Worm (Caenorhabditis elegans): ENCODE data around the gene unc-25.

The unc-25 gene

DNA sequence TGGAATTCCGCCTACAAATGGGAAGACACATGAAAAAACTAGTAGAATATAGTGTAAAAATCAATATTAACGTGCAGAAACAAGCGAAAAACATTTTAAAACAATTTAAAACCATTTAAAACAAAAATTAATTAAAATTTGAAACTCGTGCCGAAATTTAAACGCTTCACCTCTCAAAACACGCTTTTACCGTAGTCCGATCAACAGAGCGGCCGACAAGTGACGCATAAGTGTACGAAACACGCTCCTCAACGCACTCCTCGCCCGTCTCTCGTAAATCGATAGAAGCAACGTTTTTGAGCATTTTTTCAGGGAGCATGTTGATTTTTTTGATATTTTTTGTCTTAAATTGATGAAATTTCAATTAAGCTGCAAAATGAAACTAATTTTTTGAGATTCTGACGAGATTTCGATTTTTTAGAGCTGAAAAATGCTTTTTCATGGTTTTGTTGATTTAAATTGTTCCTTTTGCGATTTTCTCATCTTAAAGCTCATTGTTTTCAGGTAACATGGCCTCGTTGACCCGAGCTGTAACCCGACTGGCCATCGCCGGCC lies 37.4 kb upstream of the unc-25 start, which contains the start of gene cox-5A (continued):
- TF ChIP-seq xbp-1 (tag; optimal IDR thresholded peaks at IDR 0.05) (peak; percentile 99), fkh-10 (GFP tag; optimal IDR thresholded peaks at IDR 0.05) (peak; percentile 98), nhr-11 (tag; optimal IDR thresholded peaks at IDR 0.05) (peak; percentile 94), pax-3 (tag; optimal IDR thresholded peaks at IDR 0.05) (peak; percentile 99), pqm-1 (tag; optimal IDR thresholded peaks at IDR 0.05) (peak; percentile 58), lin-15B (tag; optimal IDR thresholded peaks at IDR 0.05) (peak; percentile 95), hpl-2 (GFP tag; optimal IDR thresholded peaks at IDR 0.05) (peak; percentile 93), C34B4.2 (tag; optimal IDR thresholded peaks at IDR 0.05) (peak; percentile 95), ceh-82 (tag; optimal IDR thresholded peaks at IDR 0.05) (peak; percentile 99), irx-1 (tag; optimal IDR thresholded peaks at IDR 0.05) (peak; percentile 99), lin-14 (GFP tag; optimal IDR thresholded peaks at IDR 0.05) (peak; percentile 100), mep-1 (tag; optimal IDR thresholded peaks at IDR 0.05) (peak; percentile 100), blmp-1 (tag; optimal IDR thresholded peaks at IDR 0.05) (peak; percentile 86), unc-62 (GFP tag; optimal IDR thresholded peaks at IDR 0.05) (peak; percentile 89), ceh-8 (GFP tag; optimal IDR thresholded peaks at IDR 0.05) (peak; percentile 99), nhr-20 (tag; optimal IDR thresholded peaks at IDR 0.05) (peak; percentile 100), nhr-12 (tag; optimal IDR thresholded peaks at IDR 0.05) (peak; percentile 61), nhr-84 (tag; optimal IDR thresholded peaks at IDR 0.05) (peak; percentile 77), elt-2 (tag; optimal IDR thresholded peaks at IDR 0.05) (peak; percentile 96), fos-1 (tag; optimal IDR thresholded peaks at IDR 0.05) (peak; percentile 99), egl-13 (tag; optimal IDR thresholded peaks at IDR 0.05) (peak; percentile 99), unc-130 (tag; optimal IDR thresholded peaks at IDR 0.05) (peak; percentile 99), ets-5 (GFP tag; IDR thresholded peaks at IDR 0.05) (0 out of 2 replicates have a peak, but pooled peaks have one; percentile 55), nhr-71 (tag; optimal IDR thresholded peaks at IDR 0.05) (peak; percentile 100), lir-3 (tag; optimal IDR thresholded peaks at IDR 0.05; ENCODE audit: poor library complexity) (peak; percentile 94), mef-2 (tag; optimal IDR thresholded peaks at IDR 0.05) (peak; percentile 95), lin-13 (GFP tag; optimal IDR thresholded peaks at IDR 0.05) (peak; percentile 99), snpc-4 (tag; optimal IDR thresholded peaks at IDR 0.05) (peak; percentile 94), ztf-4 (tag; optimal IDR thresholded peaks at IDR 0.05) (peak; percentile 99), ceh-63 (GFP tag; optimal IDR thresholded peaks at IDR 0.05) (peak; percentile 83), skn-1 (tag; optimal IDR thresholded peaks at IDR 0.05) (peak; percentile 93), ces-1 (GFP tag; optimal IDR thresholded peaks at IDR 0.05) (no peak), sup-37 (GFP tag; optimal IDR thresholded peaks at IDR 0.05) (peak; percentile 99), sox-4 (tag; optimal IDR thresholded peaks at IDR 0.05) (peak; percentile 98), ztf-11 (tag; optimal IDR thresholded peaks at IDR 0.05) (peak in 1 of 2 experiments; percentile 98), unc-30 (tag; optimal IDR thresholded peaks at IDR 0.05) (peak; percentile 76), nhr-85 (tag) (peak; percentile 99), nhr-77 (tag; optimal IDR thresholded peaks at IDR 0.05) (peak; percentile 98), pag-3 (tag; optimal IDR thresholded peaks at IDR 0.05; ENCODE audit: borderline replicate concordance, insufficient read depth) (peak; percentile 79), grh-1 (GFP tag; IDR thresholded peaks at IDR 0.05) (peak; percentile 98), zag-1 (tag; optimal IDR thresholded peaks at IDR 0.05) (peak; percentile 94), zip-4 (GFP tag; optimal IDR thresholded peaks at IDR 0.05) (peak; percentile 97), rnt-1 (tag; optimal IDR thresholded peaks at IDR 0.05) (peak; percentile 99), dsc-1 (tag; optimal IDR thresholded peaks at IDR 0.05) (peak; percentile 100), lin-39 (tag; optimal IDR thresholded peaks at IDR 0.05) (peak; percentile 98), nhr-19 (GFP tag; conservative IDR thresholded peaks at IDR 0.05) (peak; percentile 99), nhr-28 (tag; optimal IDR thresholded peaks at IDR 0.05) (peak; percentile 52), fkh-8 (tag; optimal IDR thresholded peaks at IDR 0.05) (peak; percentile 100), alr-1 (tag; optimal IDR thresholded peaks at IDR 0.05; ENCODE audit: borderline replicate concordance) (no peak), efl-1 (optimal IDR thresholded peaks at IDR 0.05) (peak; percentile 96 to 100), efl-1 (GFP tag; optimal IDR thresholded peaks at IDR 0.05 in 1 of 2) (peak; percentile 100)
